Worm (Caenorhabditis elegans): Measurements from ENCODE around the gene C49F5.3.

The C49F5.3 gene

DNA sequence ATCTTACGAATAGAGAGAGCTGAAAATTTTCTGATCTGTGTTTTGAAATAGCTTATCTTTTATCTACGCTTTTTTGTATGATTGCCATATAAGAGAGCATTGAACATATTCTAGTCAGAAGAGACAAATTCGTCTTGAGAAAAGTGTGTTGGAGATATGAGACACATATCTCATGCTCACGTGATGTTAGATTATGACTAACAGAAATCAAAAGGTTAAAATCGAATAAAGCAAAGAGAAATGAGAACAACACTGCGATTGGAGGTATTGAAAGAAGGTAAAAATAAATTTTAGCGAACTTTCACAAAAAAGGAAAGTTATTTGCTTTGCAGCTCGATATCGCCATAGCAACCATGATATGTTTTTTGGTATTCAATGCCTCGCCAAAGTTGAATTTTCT is 1.4 kb downstream of the C49F5.3 start, which contains the start of gene nhr-167:
TSS of gene nhr-167 (minus strand) at position 21 of the 400 bp plus-strand sequence.
- TF ChIP-seq lsy-2 (tag; optimal IDR thresholded peaks at IDR 0.05) (no peak), blmp-1 (tag; optimal IDR thresholded peaks at IDR 0.05) (no peak), flh-1 (GFP tag; optimal IDR thresholded peaks at IDR 0.05) (no peak), M03D4.4 (tag; optimal IDR thresholded peaks at IDR 0.05) (no peak), elt-3 (tag; optimal IDR thresholded peaks at IDR 0.05) (no peak), unc-39 (tag; optimal IDR thresholded peaks at IDR 0.05) (no peak), mab-5 (tag; optimal IDR thresholded peaks at IDR 0.05) (no peak), pha-4 (tag; optimal IDR thresholded peaks at IDR 0.05) (no peak), lin-13 (tag; optimal IDR thresholded peaks at IDR 0.05) (no peak), unc-62 (GFP tag; optimal IDR thresholded peaks at IDR 0.05) (no peak), lin-32 (GFP tag; optimal IDR thresholded peaks at IDR 0.05) (no peak), drap-1 (GFP tag; optimal IDR thresholded peaks at IDR 0.05) (no peak)

DNA sequence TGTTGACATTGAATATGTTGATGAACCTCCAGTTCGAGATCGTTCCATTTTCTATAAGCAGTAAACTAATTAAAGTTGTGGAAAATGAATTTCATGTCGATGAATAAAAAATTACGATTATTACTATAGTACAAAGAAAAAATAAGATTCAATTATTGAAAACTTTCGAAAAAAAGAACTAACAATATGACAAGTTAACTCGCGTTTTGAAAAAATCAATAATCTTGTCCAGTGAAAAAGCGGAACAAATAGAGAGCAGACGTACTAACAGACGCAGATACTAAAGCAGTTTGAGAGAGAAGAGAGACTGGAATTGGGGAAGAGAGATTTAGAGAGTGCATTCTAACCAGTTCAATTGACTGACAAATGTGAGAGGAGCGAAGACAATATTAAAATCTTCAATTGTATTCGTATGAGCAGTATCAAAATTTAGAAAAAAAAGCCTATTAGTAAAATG is 8.8 kb downstream of the C49F5.3 start, which contains the start of gene set-6:
TSS of gene set-6 (minus strand) at position 51 of the 457 bp plus-strand sequence.
- TF ChIP-seq ces-1 (GFP tag; optimal IDR thresholded peaks at IDR 0.05) = peak; percentile 85
- TF ChIP-seq nhr-237 (tag; optimal IDR thresholded peaks at IDR 0.05) = peak; percentile 13
- no peak for TF ChIP-seq zip-8 (tag; optimal IDR thresholded peaks at IDR 0.05)

DNA sequence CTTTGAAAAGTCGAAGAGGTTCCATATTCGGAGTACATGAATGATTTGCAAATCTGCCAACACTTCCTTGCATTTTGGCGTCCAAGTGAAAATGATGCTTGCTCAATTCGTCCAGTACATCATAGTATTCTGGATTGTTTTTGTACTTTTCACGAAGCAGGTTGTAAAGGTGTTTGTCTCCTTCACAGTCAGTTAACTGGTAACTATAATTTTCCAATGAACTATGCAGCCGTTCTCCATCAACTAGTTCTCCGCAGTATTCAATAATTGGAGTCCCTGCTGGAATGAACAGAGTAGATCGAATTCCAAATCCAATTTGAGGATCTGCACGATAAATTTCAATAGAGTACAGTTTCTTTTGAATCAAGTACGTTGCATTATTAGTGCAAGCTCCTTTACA is 12.1 kb downstream of the C49F5.3 start:
- TF ChIP-seq zip-8 (tag; optimal IDR thresholded peaks at IDR 0.05) = no peak
- TF ChIP-seq cnd-1 (tag; optimal IDR thresholded peaks at IDR 0.05) = no peak
- TF ChIP-seq mep-1 (tag; optimal IDR thresholded peaks at IDR 0.05) = no peak
- TF ChIP-seq mls-2 (tag; optimal IDR thresholded peaks at IDR 0.05) = no peak
- TF ChIP-seq elt-1 (tag; optimal IDR thresholded peaks at IDR 0.05; ENCODE audit: borderline replicate concordance, insufficient read depth) = no peak
- TF ChIP-seq flh-1 (GFP tag; optimal IDR thresholded peaks at IDR 0.05) = no peak
- TF ChIP-seq lsy-2 (tag; optimal IDR thresholded peaks at IDR 0.05) = no peak
- TF ChIP-seq pha-4 (tag; optimal IDR thresholded peaks at IDR 0.05) = no peak
- no peak for TF ChIP-seq tbx-8 (GFP tag; optimal IDR thresholded peaks at IDR 0.05)
- TF ChIP-seq drap-1 (GFP tag; optimal IDR thresholded peaks at IDR 0.05) = no peak
- no peak for TF ChIP-seq lin-32 (GFP tag; optimal IDR thresholded peaks at IDR 0.05)
- TF ChIP-seq nhr-2 (tag; optimal IDR thresholded peaks at IDR 0.05) = no peak
- no peak for TF ChIP-seq unc-120 (tag; optimal IDR thresholded peaks at IDR 0.05; ENCODE audit: poor library complexity, severe bottlenecking)
- no peak for TF ChIP-seq elt-3 (tag; optimal IDR thresholded peaks at IDR 0.05)
- TF ChIP-seq M03D4.4 (tag; optimal IDR thresholded peaks at IDR 0.05) = no peak

DNA sequence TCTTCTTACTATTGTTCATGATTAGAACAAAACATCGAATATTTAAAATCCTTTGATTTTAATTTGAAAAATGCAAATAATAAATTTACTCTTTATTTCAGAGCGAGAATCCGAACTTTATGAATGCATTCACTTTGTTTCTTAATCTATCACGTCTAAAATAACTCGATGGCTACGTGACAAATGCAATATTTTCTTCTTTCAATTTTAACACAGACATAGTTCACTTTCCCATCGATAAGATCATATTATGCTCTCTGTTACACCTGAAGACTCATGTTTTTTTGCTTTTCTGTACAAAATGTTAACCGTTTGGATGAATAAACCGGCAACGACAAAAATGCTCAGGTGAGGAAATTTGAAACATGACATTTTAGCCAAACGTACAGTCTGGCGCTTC is 13.9 kb downstream of the C49F5.3 start:
- no peak for TF ChIP-seq mls-2 (tag; optimal IDR thresholded peaks at IDR 0.05)
- no peak for TF ChIP-seq nhr-28 (tag; optimal IDR thresholded peaks at IDR 0.05)
- no peak for TF ChIP-seq drap-1 (GFP tag; optimal IDR thresholded peaks at IDR 0.05)
- no peak for TF ChIP-seq nhr-2 (tag; optimal IDR thresholded peaks at IDR 0.05)
- TF ChIP-seq zip-8 (tag; optimal IDR thresholded peaks at IDR 0.05) = no peak

- no peak for TF ChIP-seq nhr-237 (tag; optimal IDR thresholded peaks at IDR 0.05)
- TF ChIP-seq nhr-28 (tag; optimal IDR thresholded peaks at IDR 0.05) = no peak
- TF ChIP-seq zip-8 (tag; optimal IDR thresholded peaks at IDR 0.05) = no peak
- no peak for TF ChIP-seq M03D4.4 (tag; optimal IDR thresholded peaks at IDR 0.05)
- TF ChIP-seq hlh-1 (tag; optimal IDR thresholded peaks at IDR 0.05) = no peak
- TF ChIP-seq nhr-76 (tag; optimal IDR thresholded peaks at IDR 0.05) = no peak
These were observed 14.3 kb downstream of the C49F5.3 start for ce11 chrX:11969085-11969484.

DNA sequence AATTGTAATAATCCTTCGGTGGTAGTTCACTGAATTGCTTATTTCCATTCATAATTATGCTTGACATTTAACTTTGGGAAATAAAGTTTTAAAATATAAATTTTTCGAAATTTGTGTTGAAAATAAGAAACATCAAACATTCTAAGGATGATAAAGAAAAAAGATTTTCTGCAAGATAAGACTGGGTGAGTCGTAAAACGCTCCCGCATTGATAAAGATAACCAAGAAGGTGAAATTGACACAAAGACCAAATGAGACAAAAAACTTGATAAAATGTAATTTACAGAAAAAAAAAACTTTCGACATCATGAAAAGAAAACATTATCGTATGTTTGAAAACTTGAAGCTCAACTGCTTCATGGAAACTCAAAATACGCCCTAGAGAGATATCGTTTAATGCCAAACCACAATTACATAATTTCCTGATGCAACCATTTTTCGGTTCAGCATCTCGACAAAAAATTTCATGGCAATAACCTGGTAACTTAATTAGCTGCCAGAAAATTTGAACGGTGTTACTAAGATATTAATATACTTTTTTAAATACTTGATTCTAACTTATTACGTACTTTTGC is 15.3 kb downstream of the C49F5.3 start:
- TF ChIP-seq tbx-8 (GFP tag; optimal IDR thresholded peaks at IDR 0.05) (no peak), sptf-1 (tag; optimal IDR thresholded peaks at IDR 0.05) (no peak), hlh-1 (tag; optimal IDR thresholded peaks at IDR 0.05) (no peak), unc-39 (tag; optimal IDR thresholded peaks at IDR 0.05) (no peak), elt-3 (tag; optimal IDR thresholded peaks at IDR 0.05) (no peak), cnd-1 (tag; optimal IDR thresholded peaks at IDR 0.05) (no peak), lsy-2 (tag; optimal IDR thresholded peaks at IDR 0.05) (no peak), nhr-76 (tag; optimal IDR thresholded peaks at IDR 0.05) (no peak), elt-1 (tag; optimal IDR thresholded peaks at IDR 0.05; ENCODE audit: borderline replicate concordance, insufficient read depth) (no peak), sem-2 (GFP tag; optimal IDR thresholded peaks at IDR 0.05) (no peak), M03D4.4 (tag; optimal IDR thresholded peaks at IDR 0.05) (no peak)

Measured in whole organism, mixed stage, embryonic.